Worm (Caenorhabditis elegans): ENCODE data around the gene pde-4.

The pde-4 gene

DNA sequence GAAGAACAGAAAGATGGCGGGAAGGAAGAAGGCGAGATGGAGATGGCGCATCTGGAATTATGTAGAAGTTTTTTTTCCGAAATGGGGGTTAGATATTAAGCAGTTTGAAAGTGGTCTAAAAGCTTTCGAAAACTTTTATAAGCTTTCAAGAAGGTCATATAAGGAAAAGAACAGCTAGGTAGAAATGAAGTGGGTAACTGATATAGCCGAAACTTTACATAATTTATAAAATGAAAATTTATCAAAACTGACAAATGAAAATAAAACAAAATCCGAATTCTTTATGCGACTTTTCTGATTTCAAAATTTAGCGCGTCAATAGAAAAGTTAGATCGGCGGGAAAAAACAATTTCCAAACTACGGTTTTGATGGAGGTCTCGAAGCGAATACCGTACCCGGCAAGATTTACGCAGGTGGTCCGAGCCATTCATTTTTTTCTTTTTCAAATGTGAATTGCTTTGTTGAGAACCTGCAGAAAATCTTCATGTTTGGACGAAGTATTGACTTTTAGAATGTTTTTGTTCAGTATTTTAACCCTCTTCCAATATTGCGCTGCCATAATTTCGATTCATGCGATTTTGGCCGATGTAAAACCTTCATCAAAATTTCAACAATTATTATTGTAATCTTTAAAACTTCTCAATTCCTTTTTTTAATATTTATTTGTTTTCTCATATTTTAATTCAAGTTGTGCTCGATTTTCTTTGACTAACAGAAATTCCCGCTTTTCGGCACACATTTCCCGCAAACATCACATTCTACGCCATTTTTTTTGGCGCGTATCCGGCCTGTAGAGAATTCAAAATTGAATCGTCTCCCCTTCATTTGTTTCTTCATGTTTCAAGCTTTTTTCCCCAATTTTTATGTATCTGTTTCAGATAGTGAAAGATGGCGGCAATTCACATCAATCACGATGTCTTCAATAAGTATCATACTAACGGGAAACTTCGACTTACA lies 12.9 kb upstream of the pde-4 start, which contains the start of the genes F18A1.7 and rpa-1:
TSS of gene F18A1.7 (minus strand) at position 51 of the 957 bp plus-strand sequence.
TSS of gene rpa-1 (plus strand) at position 879 of the 957 bp plus-strand sequence.
- TF ChIP-seq fkh-2 (tag; optimal IDR thresholded peaks at IDR 0.05) = no peak
- TF ChIP-seq pha-4 (tag; optimal IDR thresholded peaks at IDR 0.05) = peak; percentile 54
- TF ChIP-seq nfya-1 (tag; optimal IDR thresholded peaks at IDR 0.05; ENCODE audit: insufficient read depth) = peak; percentile 15

DNA sequence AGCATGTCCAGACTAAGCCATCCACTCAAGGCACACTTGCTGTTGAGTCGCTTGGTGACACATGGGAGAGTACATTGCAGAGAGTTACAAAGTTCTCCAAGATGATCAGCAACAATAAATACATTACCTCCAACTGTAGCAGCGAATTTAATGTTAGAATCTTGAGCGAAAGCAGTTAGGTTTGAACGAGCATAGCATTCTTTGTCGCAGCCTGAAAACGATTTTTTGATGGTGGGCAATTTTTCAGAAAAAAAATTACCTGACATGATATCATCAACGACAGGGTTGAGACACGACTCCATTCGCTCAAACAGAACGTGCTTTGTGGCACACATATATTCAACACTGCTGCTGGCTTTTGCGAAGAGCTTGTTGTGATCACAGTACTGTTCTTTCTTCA lies 12.0 kb upstream of the pde-4 start:
- TF ChIP-seq eor-1 (tag; optimal IDR thresholded peaks at IDR 0.05) (no peak), nhr-12 (tag; optimal IDR thresholded peaks at IDR 0.05) (no peak), nhr-43 (tag; optimal IDR thresholded peaks at IDR 0.05; ENCODE audit: poor library complexity, severe bottlenecking) (no peak), nfya-1 (tag; optimal IDR thresholded peaks at IDR 0.05; ENCODE audit: insufficient read depth) (no peak), lin-39 (tag; optimal IDR thresholded peaks at IDR 0.05) (no peak), ceh-16 (tag; optimal IDR thresholded peaks at IDR 0.05) (no peak), unc-62 (GFP tag; optimal IDR thresholded peaks at IDR 0.05) (no peak), lin-15B (tag; optimal IDR thresholded peaks at IDR 0.05) (no peak), nhr-28 (tag; optimal IDR thresholded peaks at IDR 0.05) (no peak), daf-12 (tag; optimal IDR thresholded peaks at IDR 0.05) (no peak), nhr-77 (tag; optimal IDR thresholded peaks at IDR 0.05) (no peak), elt-1 (tag; optimal IDR thresholded peaks at IDR 0.05) (no peak), jun-1 (tag; optimal IDR thresholded peaks at IDR 0.05) (no peak)

DNA sequence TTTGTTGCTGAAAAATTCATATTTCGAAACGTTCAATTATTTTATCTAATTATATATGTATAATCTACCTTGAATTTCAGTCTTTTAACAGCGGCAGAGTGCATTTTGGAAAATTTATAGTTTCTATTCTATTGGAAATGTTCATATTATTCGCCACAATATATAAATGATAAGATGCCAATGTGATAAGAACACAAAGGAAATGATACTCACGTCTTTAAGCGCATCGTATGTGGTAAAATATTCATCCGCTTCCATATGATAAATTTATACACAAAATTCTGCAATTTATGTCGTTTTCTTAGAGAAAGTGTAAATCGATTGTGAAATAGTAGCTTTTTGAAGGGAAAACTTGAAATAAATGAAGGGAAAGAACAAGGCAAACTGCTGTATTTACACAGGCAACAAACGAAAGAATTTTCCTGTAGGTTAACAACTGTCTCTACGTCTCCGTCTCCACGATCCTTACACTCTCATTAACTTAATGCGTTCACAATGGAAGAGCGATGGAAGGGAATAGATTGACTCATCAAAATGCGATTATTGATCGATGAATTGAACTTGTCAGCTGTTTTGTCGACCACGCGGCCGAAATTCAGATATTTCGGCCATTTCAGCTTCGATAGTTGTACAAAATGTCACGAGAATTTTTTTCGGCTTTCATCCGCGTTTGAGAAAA lies 11.1 kb upstream of the pde-4 start, which contains the start of gene alfa-1:
TSS of gene alfa-1 (minus strand) at position 515 of the 679 bp plus-strand sequence.
- TF ChIP-seq pha-4 (tag; optimal IDR thresholded peaks at IDR 0.05) (peak; percentile 84), egl-27 (tag; optimal IDR thresholded peaks at IDR 0.05) (no peak), nhr-67 (tag; optimal IDR thresholded peaks at IDR 0.05) (no peak), nhr-43 (tag; optimal IDR thresholded peaks at IDR 0.05; ENCODE audit: poor library complexity, severe bottlenecking) (no peak), aly-2 (tag; optimal IDR thresholded peaks at IDR 0.05) (no peak), nhr-76 (tag; optimal IDR thresholded peaks at IDR 0.05) (no peak), snpc-4 (tag; optimal IDR thresholded peaks at IDR 0.05) (no peak), unc-39 (tag; optimal IDR thresholded peaks at IDR 0.05) (no peak), ceh-28 (tag; optimal IDR thresholded peaks at IDR 0.05) (peak; percentile 11), unc-62 (GFP tag; optimal IDR thresholded peaks at IDR 0.05) (no peak), skn-1 (tag; optimal IDR thresholded peaks at IDR 0.05) (no peak), nhr-23 (tag; optimal IDR thresholded peaks at IDR 0.05) (peak; percentile 39), egl-5 (tag; optimal IDR thresholded peaks at IDR 0.05) (no peak), lin-39 (tag; optimal IDR thresholded peaks at IDR 0.05) (no peak), hmg-11 (tag; optimal IDR thresholded peaks at IDR 0.05) (no peak), jun-1 (tag; optimal IDR thresholded peaks at IDR 0.05) (no peak), elt-2 (tag; optimal IDR thresholded peaks at IDR 0.05) (peak; percentile 84), ceh-82 (tag; optimal IDR thresholded peaks at IDR 0.05) (no peak), nhr-25 (tag; optimal IDR thresholded peaks at IDR 0.05) (peak; percentile 62), nhr-237 (tag; optimal IDR thresholded peaks at IDR 0.05) (no peak), nfya-1 (tag; optimal IDR thresholded peaks at IDR 0.05; ENCODE audit: insufficient read depth) (peak; percentile 12), R02D3.7 (tag; optimal IDR thresholded peaks at IDR 0.05) (no peak), pqm-1 (tag; optimal IDR thresholded peaks at IDR 0.05) (peak; percentile 70), nhr-28 (tag; optimal IDR thresholded peaks at IDR 0.05) (no peak), ama-1 (optimal IDR thresholded peaks at IDR 0.05) (no peak), ceh-16 (tag; optimal IDR thresholded peaks at IDR 0.05) (no peak)

DNA sequence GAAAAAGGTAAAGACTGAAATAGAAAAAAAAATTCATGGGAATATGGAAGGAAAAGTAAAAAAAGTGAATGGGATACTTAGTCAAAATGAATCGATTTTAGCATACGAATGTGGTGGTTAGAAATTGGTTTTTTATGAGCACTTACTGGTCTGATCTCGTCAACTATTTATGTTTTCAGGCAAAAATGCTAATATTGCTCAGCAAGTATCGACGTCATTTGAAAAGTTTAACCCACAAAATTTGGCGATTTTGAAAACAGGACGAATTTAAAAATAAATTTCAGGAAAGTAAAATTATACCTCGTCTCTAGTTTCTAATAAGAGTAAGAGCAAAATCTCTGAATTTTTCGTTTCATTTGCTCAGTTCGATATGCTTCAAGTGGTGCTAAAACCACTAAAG lies 7.8 kb downstream of the pde-4 start:
- TF ChIP-seq snpc-4 (tag; optimal IDR thresholded peaks at IDR 0.05) (no peak), nhr-76 (tag; optimal IDR thresholded peaks at IDR 0.05) (no peak), egl-27 (tag; optimal IDR thresholded peaks at IDR 0.05) (no peak), lsy-12 (tag; optimal IDR thresholded peaks at IDR 0.05) (no peak), fkh-2 (tag; optimal IDR thresholded peaks at IDR 0.05) (no peak), ZK546.5 (tag; optimal IDR thresholded peaks at IDR 0.05) (no peak), ama-1 (optimal IDR thresholded peaks at IDR 0.05) (peak; percentile 36)
